Worm (Caenorhabditis elegans): ENCODE data around the gene D2096.10.

D2096.10 gene

ce11 chrIV:8380266-8380850 lies 8.7 kb downstream of the D2096.10 start (continued):
- no peak for TF ChIP-seq nhr-111 (GFP tag; optimal IDR thresholded peaks at IDR 0.05)
- peak; percentile 73 for TF ChIP-seq nhr-28 (tag; optimal IDR thresholded peaks at IDR 0.05)
- TF ChIP-seq ZK546.5 (tag; optimal IDR thresholded peaks at IDR 0.05), result no peak
- TF ChIP-seq lin-39 (tag; optimal IDR thresholded peaks at IDR 0.05), result no peak
- TF ChIP-seq tag-97 (GFP tag; IDR thresholded peaks at IDR 0.05), result no peak
- TF ChIP-seq nhr-48 (tag; optimal IDR thresholded peaks at IDR 0.05), result peak; percentile 21
- TF ChIP-seq saeg-2 (GFP tag; IDR thresholded peaks at IDR 0.05), result no peak
- peak; percentile 41 for TF ChIP-seq nhr-77 (tag; optimal IDR thresholded peaks at IDR 0.05)
- TF ChIP-seq unc-62 (GFP tag; optimal IDR thresholded peaks at IDR 0.05 in 1 of 2), result peak; percentile 47 to 93
- no peak for TF ChIP-seq unc-62 (tag; optimal IDR thresholded peaks at IDR 0.05)
- TF ChIP-seq D1046.2 (GFP tag; IDR thresholded peaks at IDR 0.05), result no peak
- no peak for TF ChIP-seq nhr-11 (tag; optimal IDR thresholded peaks at IDR 0.05)
- TF ChIP-seq Y75B8A.6 (GFP tag; IDR thresholded peaks at IDR 0.05), result no peak
- TF ChIP-seq ceh-62 (tag; optimal IDR thresholded peaks at IDR 0.05), result no peak
- peak; percentile 94 for TF ChIP-seq dmd-6 (GFP tag; IDR thresholded peaks at IDR 0.05)
- peak; percentile 89 for TF ChIP-seq php-3 (GFP tag; IDR thresholded peaks at IDR 0.05)
- peak; percentile 79; the same call in 1 of the 2 replicates for TF ChIP-seq tra-1 (GFP tag; IDR thresholded peaks at IDR 0.05)
- no peak for TF ChIP-seq Y48G9A.11 (GFP tag; IDR thresholded peaks at IDR 0.05)
- TF ChIP-seq zfp-3 (GFP tag; conservative IDR thresholded peaks at IDR 0.05), result no peak
- no peak for TF ChIP-seq skn-1 (tag; optimal IDR thresholded peaks at IDR 0.05)
- TF ChIP-seq cey-2 (tag; optimal IDR thresholded peaks at IDR 0.05; ENCODE audit: borderline replicate concordance, insufficient read depth), result no peak
- TF ChIP-seq mep-1 (tag; optimal IDR thresholded peaks at IDR 0.05), result no peak
- peak; percentile 33 for TF ChIP-seq T20F7.1 (GFP tag; optimal IDR thresholded peaks at IDR 0.05)
- no peak for TF ChIP-seq nhr-41 (GFP tag; IDR thresholded peaks at IDR 0.05)
- no peak for TF ChIP-seq nhr-42 (GFP tag; IDR thresholded peaks at IDR 0.05)
- no peak for TF ChIP-seq lin-38 (GFP tag; IDR thresholded peaks at IDR 0.05)
- TF ChIP-seq lir-3 (tag; optimal IDR thresholded peaks at IDR 0.05), result no peak
- no peak for TF ChIP-seq set-16 (GFP tag; IDR thresholded peaks at IDR 0.05)
- no peak for TF ChIP-seq Y105C5A.15 (GFP tag; IDR thresholded peaks at IDR 0.05)
- no peak for TF ChIP-seq dmd-8 (GFP tag; IDR thresholded peaks at IDR 0.05)
- TF ChIP-seq daf-8 (GFP tag; IDR thresholded peaks at IDR 0.05), result no peak
- TF ChIP-seq mxl-3 (GFP tag; optimal IDR thresholded peaks at IDR 0.05), result peak; percentile 21
- TF ChIP-seq mxl-2 (GFP tag; conservative IDR thresholded peaks at IDR 0.05), result no peak
- TF ChIP-seq duxl-1 (tag; optimal IDR thresholded peaks at IDR 0.05; ENCODE audit: poor library complexity), result no peak
- peak; percentile 9 for TF ChIP-seq aha-1 (tag)
- TF ChIP-seq zag-1 (tag; optimal IDR thresholded peaks at IDR 0.05), result no peak
- TF ChIP-seq spr-3 (GFP tag; optimal IDR thresholded peaks at IDR 0.05), result no peak

ce11 chrIV:8379683-8380082 lies 9.4 kb downstream of the D2096.10 start, which contains the start of gene praf-3:
praf-3 (plus strand) TSS chrIV:8379983.
- TF ChIP-seq ces-1 (GFP tag; optimal IDR thresholded peaks at IDR 0.05), result no peak
- TF ChIP-seq ama-1 (optimal IDR thresholded peaks at IDR 0.05), result no peak
- no peak for TF ChIP-seq nhr-48 (tag; optimal IDR thresholded peaks at IDR 0.05)
- TF ChIP-seq hif-1 (tag; optimal IDR thresholded peaks at IDR 0.05), result no peak
- no peak for TF ChIP-seq lir-3 (tag; optimal IDR thresholded peaks at IDR 0.05)
- TF ChIP-seq gei-8 (GFP tag; optimal IDR thresholded peaks at IDR 0.05), result no peak
- TF ChIP-seq ZK546.5 (tag; optimal IDR thresholded peaks at IDR 0.05), result no peak
- no peak for TF ChIP-seq F37D6.2 (tag; optimal IDR thresholded peaks at IDR 0.05)
- no peak for TF ChIP-seq lin-39 (tag; optimal IDR thresholded peaks at IDR 0.05)
- no peak for TF ChIP-seq Y5F2A.4 (GFP tag; optimal IDR thresholded peaks at IDR 0.05)
- no peak for TF ChIP-seq ceh-20 (GFP tag; IDR thresholded peaks at IDR 0.05)
- TF ChIP-seq zfp-2 (tag; optimal IDR thresholded peaks at IDR 0.05), result no peak
- no peak for TF ChIP-seq hlh-11 (tag; optimal IDR thresholded peaks at IDR 0.05)
- TF ChIP-seq mxl-2 (GFP tag; conservative IDR thresholded peaks at IDR 0.05), result no peak
- TF ChIP-seq dve-1 (tag; optimal IDR thresholded peaks at IDR 0.05; ENCODE audit: insufficient read depth), result no peak
- no peak for TF ChIP-seq attf-4 (tag; optimal IDR thresholded peaks at IDR 0.05)
- no peak for TF ChIP-seq hmg-1.1 (GFP tag; IDR thresholded peaks at IDR 0.05)

Data from whole organism, L4 larva.